Fruit fly (Drosophila melanogaster): Measurements from ENCODE around the gene CG15196.

DNA sequence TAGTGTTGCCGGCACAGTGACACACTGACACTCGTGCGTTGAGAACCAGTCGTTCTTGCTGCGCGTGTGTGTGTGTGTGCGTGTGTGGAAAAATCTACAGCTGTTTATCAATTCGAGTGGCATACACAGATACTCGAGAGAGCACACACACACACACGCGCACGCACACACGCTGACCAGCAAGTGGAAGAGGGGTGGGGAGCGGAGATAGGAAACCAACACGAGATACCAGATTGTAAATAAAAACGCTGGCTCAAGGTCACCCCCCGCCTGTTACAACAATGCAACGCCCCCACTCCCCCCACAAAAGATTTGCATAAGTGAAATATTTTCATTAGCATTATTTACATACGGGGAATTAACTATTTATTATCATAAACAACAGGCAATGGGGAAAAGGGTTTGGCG is 17.5 kb downstream of the CG15196 start:
- TF ChIP-seq EcR (GFP tag; optimal IDR thresholded peaks at IDR 0.05) (no peak), CG8478 (optimal IDR thresholded peaks at IDR 0.05) (no peak), psq (optimal IDR thresholded peaks at IDR 0.05) (no peak)
